Worm (Caenorhabditis elegans) whole organism, young adult: Measurements from ENCODE around the gene math-24.

ENCODE experiments used
- B0019.2 ChIP-seq: fragments of 200-800 bp; sonication (Bioruptor generic); conservative IDR thresholded peaks from 2 replicates; pipeline ENCODE4 v1.3.6; 2022; ENCODE audit warnings: missing genetic modification reagents, missing genetic modification characterization, missing compliant biosample characterization
- B0336.3 ChIP-seq: fragments of 200-800 bp; sonication (Bioruptor generic); IDR thresholded peaks from 2 replicates; pipeline ENCODE4 v1.3.6; 2022; ENCODE audit warnings: missing genetic modification characterization, missing compliant biosample characterization
- C17E4.6 ChIP-seq: fragments of 200-800 bp; sonication (Bioruptor generic); IDR thresholded peaks from 2 replicates; pipeline ENCODE4 v1.3.6; 2022; ENCODE audit warnings: missing genetic modification reagents, missing genetic modification characterization, missing compliant biosample characterization
- D2030.7 ChIP-seq: fragments of 200-800 bp; sonication (Bioruptor generic); IDR thresholded peaks from 2 replicates; pipeline ENCODE4 v1.3.6; 2022; ENCODE audit warnings: missing genetic modification reagents, missing genetic modification characterization, missing compliant biosample characterization
- F22D6.2 ChIP-seq: sonication (generic microtip); optimal IDR thresholded peaks from 2 replicates; lab custom pipeline; 2016; ENCODE audit warnings: mild to moderate bottlenecking, missing genetic modification characterization, missing compliant biosample characterization
- F49E8.2 ChIP-seq: sonication (generic microtip); optimal IDR thresholded peaks from 3 replicates; lab custom pipeline; 2017; ENCODE audit warnings: missing genetic modification characterization, mild to moderate bottlenecking, missing compliant biosample characterization, antibody characterized with exemption, moderate library complexity; ENCODE audit not compliant: insufficient read depth
- F52B5.7 ChIP-seq: sonication (generic microtip); optimal IDR thresholded peaks from 2 replicates; lab custom pipeline; 2016; ENCODE audit warnings: mild to moderate bottlenecking, missing genetic modification characterization, missing compliant biosample characterization
- F57A8.1 ChIP-seq: fragments of 200-800 bp; sonication (Bioruptor generic); optimal IDR thresholded peaks from 2 replicates; lab custom pipeline; 2018; ENCODE audit warnings: mild to moderate bottlenecking, missing genetic modification characterization, moderate library complexity, missing compliant biosample characterization
- F57C9.4 ChIP-seq: sonication (generic microtip); optimal IDR thresholded peaks from 2 replicates; lab custom pipeline; 2017; ENCODE audit warnings: mild to moderate bottlenecking, missing genetic modification characterization, missing compliant biosample characterization
- K11D2.4 ChIP-seq: fragments of 200-800 bp; sonication (Bioruptor generic); IDR thresholded peaks from 2 replicates; pipeline ENCODE4 v1.3.6; 2022; ENCODE audit warnings: missing genetic modification reagents, missing genetic modification characterization, missing compliant biosample characterization
- T26A5.8 ChIP-seq: sonication (generic microtip); optimal IDR thresholded peaks from 2 replicates; lab custom pipeline; 2016; ENCODE audit warnings: missing genetic modification characterization, missing compliant biosample characterization
- Y95B8A.8 ChIP-seq: fragments of 200-800 bp; sonication (Bioruptor generic); IDR thresholded peaks from 2 replicates; pipeline ENCODE4 v1.3.6; 2022; ENCODE audit warnings: missing genetic modification reagents, missing genetic modification characterization, missing compliant biosample characterization
- ZK185.1 ChIP-seq: sonication (generic microtip); optimal IDR thresholded peaks from 2 replicates; lab custom pipeline; 2016; ENCODE audit warnings: mild to moderate bottlenecking, missing genetic modification characterization, missing compliant biosample characterization; ENCODE audit not compliant: poor library complexity, severe bottlenecking
- aptf-3 ChIP-seq: fragments of 200-800 bp; sonication (Bioruptor generic); IDR thresholded peaks from 2 replicates; pipeline ENCODE4 v1.3.6; 2022; ENCODE audit warnings: missing genetic modification characterization, missing compliant biosample characterization
- attf-6 ChIP-seq: fragments of 200-800 bp; sonication (Bioruptor generic); IDR thresholded peaks from 2 replicates; pipeline ENCODE4 v1.3.6; 2022; ENCODE audit warnings: missing genetic modification reagents, missing genetic modification characterization, missing compliant biosample characterization
- ceh-40 ChIP-seq: fragments of 200-800 bp; sonication (Bioruptor generic); IDR thresholded peaks from 2 replicates; pipeline ENCODE4 v1.3.6; 2022; ENCODE audit warnings: missing genetic modification characterization, missing compliant biosample characterization
- ceh-58 ChIP-seq: fragments of 200-800 bp; sonication (Bioruptor generic); IDR thresholded peaks from 2 replicates; pipeline ENCODE4 v1.3.6; 2022; ENCODE audit warnings: missing genetic modification characterization, missing compliant biosample characterization
- ceh-79 ChIP-seq: sonication (generic microtip); optimal IDR thresholded peaks from 2 replicates; lab custom pipeline; 2017; ENCODE audit warnings: mild to moderate bottlenecking, missing genetic modification characterization, missing compliant biosample characterization
- chd-7 ChIP-seq: sonication (generic microtip); optimal IDR thresholded peaks from 2 replicates; lab custom pipeline; 2016; ENCODE audit warnings: mild to moderate bottlenecking, missing genetic modification characterization, moderate library complexity, missing compliant biosample characterization
- die-1 ChIP-seq: sonication (generic microtip); optimal IDR thresholded peaks from 2 replicates; lab custom pipeline; 2016; ENCODE audit warnings: missing genotype, mild to moderate bottlenecking, missing genetic modification characterization, missing compliant biosample characterization
- dpff-1 ChIP-seq: sonication (generic microtip); optimal IDR thresholded peaks from 2 replicates; lab custom pipeline; 2017; ENCODE audit warnings: mild to moderate bottlenecking, missing genetic modification characterization, missing compliant biosample characterization
- dpl-1 ChIP-seq: fragments of 150-350 bp; optimal IDR thresholded peaks from 2 replicates; lab custom pipeline; 2014; ENCODE audit warnings: missing biosample characterization, missing genetic modification reagents, missing genetic modification characterization
- fkh-3 ChIP-seq: sonication (generic microtip); optimal IDR thresholded peaks from 2 replicates; lab custom pipeline; 2016; ENCODE audit warnings: mild to moderate bottlenecking, missing genetic modification characterization, missing compliant biosample characterization
- gei-17 ChIP-seq: fragments of 200-800 bp; sonication (Bioruptor generic); optimal IDR thresholded peaks from 2 replicates; lab custom pipeline; 2018; ENCODE audit warnings: mild to moderate bottlenecking, missing genetic modification characterization, missing compliant biosample characterization
- lag-1 ChIP-seq: fragments of 200-800 bp; sonication (Bioruptor generic); IDR thresholded peaks from 2 replicates; pipeline ENCODE4 v1.3.6; 2022; ENCODE audit warnings: missing genetic modification reagents, missing genetic modification characterization, missing compliant biosample characterization
- lin-40 ChIP-seq: sonication (generic microtip); optimal IDR thresholded peaks from 2 replicates; lab custom pipeline; 2016; ENCODE audit warnings: missing genetic modification characterization, mild to moderate bottlenecking, missing compliant biosample characterization, missing genotype, missing genetic modification reagents
- lin-54 ChIP-seq: fragments of 200-800 bp; sonication (Bioruptor generic); optimal IDR thresholded peaks from 2 replicates; lab custom pipeline; 2018; ENCODE audit warnings: mild to moderate bottlenecking, missing genetic modification characterization, missing compliant biosample characterization
- lsy-27 ChIP-seq: sonication (generic microtip); optimal IDR thresholded peaks from 2 replicates; lab custom pipeline; 2017; ENCODE audit warnings: missing genetic modification characterization, mild to moderate bottlenecking, missing compliant biosample characterization, antibody characterized with exemption, missing genotype, borderline replicate concordance; ENCODE audit not compliant: insufficient read depth
- mel-28 ChIP-seq: sonication (generic microtip); optimal IDR thresholded peaks from 2 replicates; lab custom pipeline; 2016; ENCODE audit warnings: borderline replicate concordance, mild to moderate bottlenecking, missing genetic modification characterization, missing compliant biosample characterization
- mes-4 ChIP-seq: sonication (generic microtip); optimal IDR thresholded peaks from 2 replicates; lab custom pipeline; 2016; ENCODE audit warnings: missing genotype, missing genetic modification characterization, missing compliant biosample characterization
- nhr-90 ChIP-seq: sonication (generic microtip); optimal IDR thresholded peaks from 2 replicates; lab custom pipeline; 2016; ENCODE audit warnings: missing genotype, mild to moderate bottlenecking, missing genetic modification characterization, missing compliant biosample characterization
- pbrm-1 ChIP-seq: fragments of 200-800 bp; sonication (Bioruptor generic); IDR thresholded peaks from 2 replicates; pipeline ENCODE4 v1.3.6; 2022; ENCODE audit warnings: missing genetic modification reagents, missing genetic modification characterization, missing compliant biosample characterization
- snpc-1.3 ChIP-seq: sonication (generic microtip); optimal IDR thresholded peaks from 2 replicates; lab custom pipeline; 2017; ENCODE audit warnings: missing genetic modification characterization, mild to moderate bottlenecking, missing compliant biosample characterization, antibody characterized with exemption, moderate library complexity, missing genotype, missing genetic modification reagents; ENCODE audit not compliant: insufficient read depth
- snpc-3.4 ChIP-seq: sonication (generic microtip); optimal IDR thresholded peaks from 2 replicates; lab custom pipeline; 2017; ENCODE audit warnings: missing genetic modification characterization, mild to moderate bottlenecking, missing compliant biosample characterization, antibody characterized with exemption, moderate library complexity, missing genotype, missing genetic modification reagents
- snpc-4 ChIP-seq, 5 experiments: fragments of 150-350 bp in 1 of 5; sonication (generic microtip) in 4 of 5; optimal IDR thresholded peaks; 2 replicates each; lab custom pipeline; 2014 to 2018; ENCODE audit warnings: missing genetic modification characterization in 5 of 5, missing biosample characterization in 3 of 5, antibody characterized with exemption in 2 of 5, mild to moderate bottlenecking in 2 of 5, missing compliant biosample characterization in 2 of 5, missing genotype in 2 of 5, moderate library complexity in 2 of 5, missing genetic modification reagents in 1 of 5
- sptf-2 ChIP-seq: fragments of 200-800 bp; sonication (Bioruptor generic); optimal IDR thresholded peaks from 2 replicates; lab custom pipeline; 2018; ENCODE audit warnings: mild to moderate bottlenecking, missing genetic modification characterization, missing compliant biosample characterization
- unc-130 ChIP-seq: sonication (generic microtip); optimal IDR thresholded peaks from 2 replicates; lab custom pipeline; 2016; ENCODE audit warnings: missing genetic modification reagents, missing genetic modification characterization, missing compliant biosample characterization
- xnd-1 ChIP-seq: sonication (generic microtip); optimal IDR thresholded peaks from 2 replicates; lab custom pipeline; 2016; ENCODE audit warnings: missing genotype, missing genetic modification reagents, missing genetic modification characterization, missing compliant biosample characterization
- ztf-26 ChIP-seq: sonication (generic microtip); optimal IDR thresholded peaks from 2 replicates; lab custom pipeline; 2017; ENCODE audit warnings: missing genetic modification characterization, missing compliant biosample characterization

math-24 gene

ce11 chrII:1886379-1886778 lies 13.7 kb upstream of the math-24 start, which contains the start of gene math-7 (continued):
- no peak for TF ChIP-seq snpc-4 (GFP tag; optimal IDR thresholded peaks at IDR 0.05; lab: Kevin White, UChicago)
- no peak for TF ChIP-seq snpc-4 (tag; optimal IDR thresholded peaks at IDR 0.05; lab: Kevin White, UChicago)
- TF ChIP-seq F57C9.4 (tag; lab: Kevin White, UChicago), result no peak
- no peak for TF ChIP-seq B0336.3 (GFP tag; lab: Robert Waterston, UW)
- TF ChIP-seq ceh-40 (GFP tag; lab: Robert Waterston, UW), result no peak

ce11 chrII:1889071-1889470 lies 11.0 kb upstream of the math-24 start, which contains the start of gene math-8:
Gene math-8 (minus strand): TSS chrII:1889171.
- no peak for TF ChIP-seq fkh-3 (tag; lab: Kevin White, UChicago)
- no peak for TF ChIP-seq mes-4 (tag; lab: Kevin White, UChicago)
- no peak for TF ChIP-seq lin-40 (tag; lab: Kevin White, UChicago)
- no peak for TF ChIP-seq xnd-1 (tag; lab: Kevin White, UChicago)
- TF ChIP-seq attf-6 (GFP tag; lab: Robert Waterston, UW), result no peak
- no peak for TF ChIP-seq F22D6.2
- TF ChIP-seq Y95B8A.8 (GFP tag; lab: Robert Waterston, UW), result no peak
- no peak for TF ChIP-seq C17E4.6 (GFP tag; lab: Robert Waterston, UW)
- TF ChIP-seq dpl-1 (GFP tag; lab: Kevin White, UChicago), result no peak
- no peak for TF ChIP-seq lsy-27
- TF ChIP-seq dpff-1, result no peak
- no peak for TF ChIP-seq sptf-2
- TF ChIP-seq snpc-1.3 (tag; lab: Kevin White, UChicago), result no peak
- TF ChIP-seq lag-1 (GFP tag; lab: Robert Waterston, UW), result no peak
- no peak for TF ChIP-seq F52B5.7 (tag; lab: Kevin White, UChicago)
- TF ChIP-seq snpc-3.4 (tag; lab: Kevin White, UChicago), result no peak
- TF ChIP-seq ZK185.1 (tag; lab: Kevin White, UChicago), result no peak

ce11 chrII:1890682-1891081 lies 9.4 kb upstream of the math-24 start, which contains the start of gene math-9:
Gene math-9 (minus strand): TSS chrII:1890782.
- TF ChIP-seq aptf-3 (GFP tag; lab: Robert Waterston, UW) (no peak), mel-28 (no peak), ceh-58 (GFP tag; lab: Robert Waterston, UW) (no peak), F57A8.1 (GFP tag; lab: Kevin White, UChicago) (no peak), D2030.7 (no peak), B0019.2 (no peak), chd-7 (tag; lab: Kevin White, UChicago) (no peak), gei-17 (GFP tag; lab: Kevin White, UChicago) (no peak), lin-54 (GFP tag; lab: Kevin White, UChicago) (no peak), snpc-3.4 (tag; lab: Kevin White, UChicago) (no peak), nhr-90 (no peak), die-1 (tag; lab: Kevin White, UChicago) (no peak), ztf-26 (tag; lab: Kevin White, UChicago) (no peak), ceh-40 (GFP tag; lab: Robert Waterston, UW) (no peak), T26A5.8 (no peak), unc-130 (GFP tag; lab: Kevin White, UChicago) (no peak), pbrm-1 (no peak), K11D2.4 (GFP tag; lab: Robert Waterston, UW) (no peak), ceh-79 (no peak), F49E8.2 (tag; lab: Kevin White, UChicago) (no peak)
